Fruit fly (Drosophila melanogaster): ENCODE data around the gene Ugt304A1.

Gene Ugt304A1

DNA sequence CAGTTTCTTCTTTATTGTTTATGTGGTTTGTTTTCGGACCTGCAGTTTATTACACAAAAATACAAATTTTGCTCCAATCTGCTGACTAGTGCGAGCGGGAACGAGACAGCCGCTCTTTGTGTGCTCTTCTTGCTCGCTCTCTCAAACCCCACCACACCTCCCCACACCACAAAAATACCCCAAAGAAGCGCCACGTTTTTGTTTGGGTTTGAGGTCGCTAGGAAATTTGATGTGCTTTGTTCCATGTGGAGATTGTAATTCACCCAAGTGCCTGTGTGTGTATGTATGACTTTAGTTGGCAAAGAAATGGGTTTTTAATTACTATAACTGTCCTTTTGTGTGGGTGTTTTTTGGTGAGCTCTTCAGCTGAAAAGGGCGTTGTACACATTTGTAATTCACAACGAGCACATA is 22.9 kb upstream of the Ugt304A1 start (continued):
- TF ChIP-seq CG7839 (tag; optimal IDR thresholded peaks at IDR 0.05) (peak; percentile 34), CG14014 (GFP tag; IDR thresholded peaks at IDR 0.05) (peak; percentile 46; the same call in 1 of the 2 replicates), gro (GFP tag; optimal IDR thresholded peaks at IDR 0.05) (peak; percentile 18), CG18262 (tag; optimal IDR thresholded peaks at IDR 0.05) (peak; percentile 92), jumu (GFP tag; optimal IDR thresholded peaks at IDR 0.05) (no peak), CG33213 (GFP tag; optimal IDR thresholded peaks at IDR 0.05) (no peak), GATAe (GFP tag; conservative IDR thresholded peaks at IDR 0.05) (no peak), CG10543 (GFP tag; optimal IDR thresholded peaks at IDR 0.05) (peak; percentile 54), Awh (GFP tag; IDR thresholded peaks at IDR 0.05) (no peak), croc (GFP tag; conservative IDR thresholded peaks at IDR 0.05) (no peak), tna (GFP tag; IDR thresholded peaks at IDR 0.05; ENCODE audit: partially characterized antibody) (peak; percentile 13; the same call in 1 of the 2 replicates), CG10321 (GFP tag; IDR thresholded peaks at IDR 0.05) (peak; percentile 84), lov (optimal IDR thresholded peaks at IDR 0.05) (no peak), lov (GFP tag; IDR thresholded peaks at IDR 0.05) (no peak), pfk (GFP tag; optimal IDR thresholded peaks at IDR 0.05) (no peak), fru (optimal IDR thresholded peaks at IDR 0.05) (no peak), crp (GFP tag; optimal IDR thresholded peaks at IDR 0.05) (no peak), zfh2 (GFP tag; optimal IDR thresholded peaks at IDR 0.05) (no peak), Hmr (GFP tag; optimal IDR thresholded peaks at IDR 0.05) (peak; percentile 17), crol (GFP tag; IDR thresholded peaks at IDR 0.05) (peak; percentile 99), CG12769 (tag; optimal IDR thresholded peaks at IDR 0.05) (peak; percentile 67), CG3407 (GFP tag; optimal IDR thresholded peaks at IDR 0.05) (no peak), CG5180 (GFP tag; optimal IDR thresholded peaks at IDR 0.05) (peak; percentile 97), tx (GFP tag; optimal IDR thresholded peaks at IDR 0.05) (no peak), cg (GFP tag; optimal IDR thresholded peaks at IDR 0.05) (peak; percentile 25), CG6765 (GFP tag; optimal IDR thresholded peaks at IDR 0.05) (no peak), hbn (GFP tag; IDR thresholded peaks at IDR 0.05; ENCODE audit: partially characterized antibody) (no peak; the same call in 1 of the 2 replicates), cwo (GFP tag; optimal IDR thresholded peaks at IDR 0.05) (peak; percentile 79), run (tag; optimal IDR thresholded peaks at IDR 0.05) (peak; percentile 53), otp (GFP tag; IDR thresholded peaks at IDR 0.05) (0 out of 3 replicates have a peak, but pooled peaks have one; percentile 8), Poxn (GFP tag; IDR thresholded peaks at IDR 0.05) (no peak), vvl (GFP tag; IDR thresholded peaks at IDR 0.05) (peak; percentile 46; the same call in 1 of the 2 replicates), grau (tag; optimal IDR thresholded peaks at IDR 0.05) (peak; percentile 15), rib (GFP tag; IDR thresholded peaks at IDR 0.05) (peak; percentile 52; the same call in 1 of the 2 replicates), kay (GFP tag; optimal IDR thresholded peaks at IDR 0.05) (no peak), ttk (GFP tag; IDR thresholded peaks at IDR 0.05) (peak; percentile 52), CG1832 (GFP tag; optimal IDR thresholded peaks at IDR 0.05) (peak; percentile 76), CG13624 (GFP tag; optimal IDR thresholded peaks at IDR 0.05) (peak; percentile 12), CG15514 (GFP tag; optimal IDR thresholded peaks at IDR 0.05) (peak; percentile 11), slbo (GFP tag; IDR thresholded peaks at IDR 0.05) (peak; percentile 39), Aef1 (GFP tag; IDR thresholded peaks at IDR 0.05) (no peak), gcm (GFP tag; optimal IDR thresholded peaks at IDR 0.05) (no peak), ac (GFP tag; optimal IDR thresholded peaks at IDR 0.05) (no peak), CG8290 (GFP tag; optimal IDR thresholded peaks at IDR 0.05) (no peak), CG8290 (tag; optimal IDR thresholded peaks at IDR 0.05) (peak in 1 of 2 experiments; percentile 72), Ravus (GFP tag; IDR thresholded peaks at IDR 0.05) (no peak), MTF-1 (GFP tag; optimal IDR thresholded peaks at IDR 0.05; ENCODE audit: borderline replicate concordance) (peak; percentile 4), CG17385 (GFP tag; optimal IDR thresholded peaks at IDR 0.05) (peak; percentile 3), Sry-β (GFP tag; optimal IDR thresholded peaks at IDR 0.05) (no peak), mirr (GFP tag; optimal IDR thresholded peaks at IDR 0.05) (peak; percentile 31), her (GFP tag; optimal IDR thresholded peaks at IDR 0.05) (no peak)
